Fruit fly (Drosophila melanogaster): ENCODE measurements around the gene Mpc1.

Mpc1 gene

DNA sequence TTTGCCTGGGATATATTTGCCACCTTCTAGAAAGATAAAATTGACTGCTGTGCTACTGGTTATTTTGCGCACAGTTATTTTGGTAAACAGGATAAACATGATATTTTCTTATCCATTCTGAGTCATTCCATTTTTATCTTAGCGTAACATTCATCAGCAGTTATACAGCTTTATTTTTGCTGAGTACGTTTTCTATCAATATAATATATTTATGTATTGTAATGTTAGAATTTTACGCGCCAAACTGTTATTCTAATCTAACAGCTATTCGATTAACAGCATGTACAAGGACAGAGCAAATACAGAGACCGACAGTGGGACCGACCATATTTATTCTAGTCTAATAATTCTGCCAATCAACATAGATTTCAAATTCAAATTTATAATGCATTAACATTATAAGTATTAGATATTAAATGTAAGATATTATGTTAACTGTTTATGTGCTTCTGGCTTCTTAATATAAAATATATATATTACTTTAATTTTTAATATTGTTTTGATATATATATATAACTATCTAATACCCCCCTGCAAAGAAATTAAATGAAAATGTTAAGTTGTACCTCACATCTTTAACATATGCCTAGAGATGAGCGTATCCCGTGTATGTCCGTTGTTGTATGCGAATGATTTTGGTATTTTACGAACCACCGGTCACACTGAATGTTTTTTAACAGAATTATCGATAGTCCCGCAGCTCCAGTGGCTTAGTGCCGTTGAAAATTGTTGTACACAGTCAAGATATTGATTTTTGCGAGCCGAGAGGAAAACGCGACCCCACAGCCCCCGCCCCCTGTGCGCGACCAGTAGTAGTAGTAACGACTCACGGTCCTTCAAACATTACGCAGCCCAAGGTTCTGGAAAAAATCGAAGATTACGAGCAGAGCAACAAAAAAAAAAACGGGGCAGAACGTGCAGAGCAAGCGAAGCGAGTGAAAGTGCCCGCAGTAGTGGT is 22.3 kb downstream of the Mpc1 start, which contains the start of gene EndoA (continued):
- no peak for TF ChIP-seq CG8632 (GFP tag; optimal IDR thresholded peaks at IDR 0.05)
- no peak for TF ChIP-seq vri (GFP tag; optimal IDR thresholded peaks at IDR 0.05)
- peak; percentile 13 for TF ChIP-seq topi (GFP tag; optimal IDR thresholded peaks at IDR 0.05)
- peak; percentile 29 for TF ChIP-seq achi (GFP tag; optimal IDR thresholded peaks at IDR 0.05)
- no peak for TF ChIP-seq pdm3 (GFP tag; optimal IDR thresholded peaks at IDR 0.05)
- no peak for TF ChIP-seq CG9139 (GFP tag; optimal IDR thresholded peaks at IDR 0.05)
- no peak for TF ChIP-seq CG6808 (GFP tag; optimal IDR thresholded peaks at IDR 0.05)
- no peak for TF ChIP-seq CG11902 (GFP tag; optimal IDR thresholded peaks at IDR 0.05)
- TF ChIP-seq CG3919 (GFP tag; optimal IDR thresholded peaks at IDR 0.05) = peak; percentile 27
- TF ChIP-seq Eip75B (GFP tag; optimal IDR thresholded peaks at IDR 0.05) = peak; percentile 24
- TF ChIP-seq Sox102F (GFP tag; optimal IDR thresholded peaks at IDR 0.05) = peak; percentile 22
- TF ChIP-seq CG11762 (GFP tag; optimal IDR thresholded peaks at IDR 0.05; ENCODE audit: insufficient read depth) = peak; percentile 14
- TF ChIP-seq CG7368 (GFP tag; optimal IDR thresholded peaks at IDR 0.05) = peak; percentile 24
- TF ChIP-seq salr (GFP tag; optimal IDR thresholded peaks at IDR 0.05) = no peak
- TF ChIP-seq CG8119 (GFP tag; IDR thresholded peaks at IDR 0.05) = peak; percentile 43; the same call in 2 of the 3 replicates
- TF ChIP-seq eg (GFP tag; IDR thresholded peaks at IDR 0.05) = peak; percentile 54
- TF ChIP-seq CG6792 (GFP tag; optimal IDR thresholded peaks at IDR 0.05) = no peak
- peak; percentile 18 for TF ChIP-seq cyc (GFP tag; optimal IDR thresholded peaks at IDR 0.05)

DNA sequence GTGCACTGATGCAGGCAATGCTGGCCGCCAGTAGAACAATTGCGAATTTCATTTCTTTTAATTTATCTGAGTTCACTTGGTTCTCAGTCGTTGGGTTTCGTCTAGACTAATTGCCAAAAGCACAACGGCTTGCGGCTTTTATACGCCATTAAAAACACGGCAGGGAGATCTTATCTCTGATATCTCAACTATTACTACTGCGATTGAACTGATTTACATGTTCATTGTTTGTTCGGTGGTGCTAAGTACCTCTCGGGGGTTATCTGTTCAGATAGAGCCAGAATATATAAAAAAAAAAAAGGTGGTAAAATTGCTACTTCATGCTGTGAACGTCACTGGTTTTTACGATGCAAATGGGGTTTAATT is 22.9 kb downstream of the Mpc1 start, which contains the start of gene CG14292:
CG14292 (minus strand) TSS at position 101 of the 366 bp plus-strand sequence.
- TF ChIP-seq CG4318 (GFP tag; optimal IDR thresholded peaks at IDR 0.05) (no peak), cyc (GFP tag; optimal IDR thresholded peaks at IDR 0.05) (no peak), CG1621 (tag; optimal IDR thresholded peaks at IDR 0.05) (no peak), fd59A (GFP tag; optimal IDR thresholded peaks at IDR 0.05) (no peak), ss (GFP tag; optimal IDR thresholded peaks at IDR 0.05) (no peak), dac (GFP tag; optimal IDR thresholded peaks at IDR 0.05) (no peak), Hr38 (GFP tag; optimal IDR thresholded peaks at IDR 0.05) (no peak), Eip78C (GFP tag) (no peak), CG3032 (tag; optimal IDR thresholded peaks at IDR 0.05) (no peak), dsx (GFP tag; optimal IDR thresholded peaks at IDR 0.05; ENCODE audit: poor library complexity, severe bottlenecking) (no peak), CG6276 (GFP tag; optimal IDR thresholded peaks at IDR 0.05) (no peak)

DNA sequence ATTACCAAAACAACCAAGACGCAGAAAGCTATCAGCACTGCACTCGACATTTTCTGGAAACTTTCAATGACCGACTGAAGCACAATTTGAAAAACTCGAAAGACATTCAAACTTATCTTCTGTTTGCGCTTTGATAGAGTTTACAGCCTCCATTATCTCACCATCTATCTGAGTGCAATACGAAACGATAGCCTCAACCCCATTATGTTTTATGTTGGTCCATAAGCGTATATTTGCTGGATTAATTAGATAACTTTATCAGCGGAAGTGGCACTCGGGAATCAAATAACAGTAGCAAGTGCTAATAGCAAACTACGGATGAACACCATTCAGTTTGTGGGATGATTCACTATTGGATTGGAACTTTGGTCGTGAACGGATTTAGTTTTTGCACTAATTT is 25.6 kb downstream of the Mpc1 start, which contains the start of gene CG34284:
CG34284 (minus strand) TSS at position 76 of the 400 bp plus-strand sequence.
- TF ChIP-seq esn (GFP tag; optimal IDR thresholded peaks at IDR 0.05) (no peak), fkh (GFP tag; optimal IDR thresholded peaks at IDR 0.05) (peak; percentile 14), net (GFP tag; optimal IDR thresholded peaks at IDR 0.05) (no peak)

DNA sequence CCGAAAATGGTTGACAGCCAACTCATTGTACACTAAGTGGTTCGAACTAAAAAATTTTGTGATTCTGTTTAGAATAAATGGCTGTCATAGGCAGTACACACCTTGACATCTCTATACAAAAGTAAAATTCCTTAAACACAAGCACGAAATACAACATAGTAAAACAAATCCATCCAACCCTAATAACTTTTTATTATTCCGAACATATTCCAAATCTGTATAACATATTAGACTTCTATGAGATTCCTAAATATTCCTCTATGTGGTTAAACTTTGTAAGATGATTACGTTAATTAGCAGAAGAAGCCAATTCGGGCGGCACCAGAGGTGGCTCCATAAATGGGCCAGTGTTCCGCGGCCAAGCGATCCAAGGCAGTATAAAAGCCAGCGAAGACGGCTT is 26.3 kb downstream of the Mpc1 start, which contains the start of gene CG14294:
CG14294 (minus strand) TSS at position 101 of the 400 bp plus-strand sequence.
- TF ChIP-seq lz (GFP tag; optimal IDR thresholded peaks at IDR 0.05) (no peak), acj6 (GFP tag; optimal IDR thresholded peaks at IDR 0.05) (no peak)

All from whole organism, prepupa.